Fruit fly (Drosophila melanogaster): ENCODE results near the gene CG11768.

dm6 chr3R:8801126-8801762, 33.2 kb upstream of the CG11768 start, which contains the start of the genes Pif1A, Pif1B and CCT7:
- TF ChIP-seq ttk (optimal IDR thresholded peaks at IDR 0.05): no peak
- TF ChIP-seq insv (optimal IDR thresholded peaks at IDR 0.05): no peak
- no peak for TF ChIP-seq psq (optimal IDR thresholded peaks at IDR 0.05)
- no peak for TF ChIP-seq Myc (optimal IDR thresholded peaks at IDR 0.05)
- TF ChIP-seq h (optimal IDR thresholded peaks at IDR 0.05): no peak
